Fruit fly (Drosophila melanogaster) Kc167 (cell line): ENCODE results near the gene CG10863.

ENCODE experiments used
- Myc ChIP-seq: fragments of >200 bp; optimal IDR thresholded peaks from 2 replicates; lab custom pipeline; 2017; ENCODE audit warnings: missing external identifiers
- Sin3A ChIP-seq: fragments of >200 bp; optimal IDR thresholded peaks from 2 replicates; lab custom pipeline; 2018; ENCODE audit warnings: missing external identifiers
- h ChIP-seq: fragments of >200 bp; optimal IDR thresholded peaks from 3 replicates; lab custom pipeline; 2018; ENCODE audit warnings: missing external identifiers
- insv ChIP-seq: fragments of >200 bp; optimal IDR thresholded peaks from 3 replicates; lab custom pipeline; 2018; ENCODE audit warnings: missing external identifiers
- psq ChIP-seq: fragments of >200 bp; optimal IDR thresholded peaks from 2 replicates; lab custom pipeline; 2017; ENCODE audit warnings: missing external identifiers
- ttk ChIP-seq: sonication (Bioruptor generic); optimal IDR thresholded peaks from 2 replicates; lab custom pipeline; 2017; ENCODE audit warnings: missing external identifiers

Gene CG10863

dm6 chr3L:3909831-3910230 lies 32.4 kb downstream of the CG10863 start, which contains the start of gene mge:
Gene mge (minus strand): TSS chr3L:3909931.
- no peak for TF ChIP-seq insv (lab: Kevin White, UChicago)
- TF ChIP-seq ttk, result no peak
- TF ChIP-seq h (lab: Kevin White, UChicago), result no peak
- no peak for TF ChIP-seq Sin3A (lab: Kevin White, UChicago)
- TF ChIP-seq psq (lab: Kevin White, UChicago), result no peak
- no peak for TF ChIP-seq Myc (lab: Kevin White, UChicago)

- TF ChIP-seq h (lab: Kevin White, UChicago) (no peak), Myc (lab: Kevin White, UChicago) (no peak), Sin3A (lab: Kevin White, UChicago) (no peak), psq (lab: Kevin White, UChicago) (no peak), ttk (no peak), insv (lab: Kevin White, UChicago) (no peak)
Measured at dm6 chr3L:3908838-3909810, 33.1 kb downstream of the CG10863 start.

dm6 chr3L:3905111-3905510 lies 37.2 kb downstream of the CG10863 start, which contains the start of gene ida:
Gene ida (plus strand): TSS chr3L:3905344.
- no peak for TF ChIP-seq psq (lab: Kevin White, UChicago)
- no peak for TF ChIP-seq Sin3A (lab: Kevin White, UChicago)
- TF ChIP-seq Myc (lab: Kevin White, UChicago), result no peak
- TF ChIP-seq insv (lab: Kevin White, UChicago), result no peak
- TF ChIP-seq h (lab: Kevin White, UChicago), result no peak
- TF ChIP-seq ttk, result no peak

dm6 chr3L:3903301-3903700 lies 39.0 kb downstream of the CG10863 start, which contains the start of gene Sc2:
Gene Sc2 (plus strand): TSS chr3L:3903492.
- TF ChIP-seq Myc (lab: Kevin White, UChicago) (no peak), Sin3A (lab: Kevin White, UChicago) (no peak), insv (lab: Kevin White, UChicago) (no peak), ttk (no peak), h (lab: Kevin White, UChicago) (no peak), psq (lab: Kevin White, UChicago) (no peak)

DNA sequence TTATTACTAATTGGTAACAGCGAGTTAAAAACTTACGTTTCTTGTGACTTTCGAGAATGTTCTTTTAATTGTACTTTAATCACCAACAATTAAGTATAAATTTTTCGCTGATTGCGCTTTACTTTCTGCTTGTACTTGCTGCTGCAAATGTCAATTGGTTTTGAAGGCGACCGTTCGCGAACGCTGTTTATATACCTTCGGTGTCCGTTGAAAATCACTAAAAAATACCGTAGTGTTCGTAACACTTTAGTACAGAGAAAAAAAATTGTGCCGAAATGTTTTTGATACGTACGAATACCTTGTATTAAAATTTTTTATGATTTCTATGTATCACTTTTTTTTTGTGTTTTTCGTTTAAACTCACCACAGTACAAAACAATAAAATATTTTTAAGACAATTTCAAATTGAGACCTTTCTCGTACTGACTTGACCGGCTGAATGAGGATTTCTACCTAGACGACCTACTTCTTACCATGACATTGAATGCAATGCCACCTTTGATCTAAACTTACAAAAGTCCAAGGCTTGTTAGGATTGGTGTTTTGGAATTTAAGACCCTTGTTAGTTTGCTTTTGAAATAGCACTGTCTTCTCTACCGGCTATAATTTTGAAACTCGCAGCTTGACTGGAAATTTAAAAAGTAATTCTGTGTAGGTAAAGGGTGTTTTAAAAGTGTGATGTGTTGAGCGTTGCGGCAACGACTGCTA lies 39.6 kb downstream of the CG10863 start, which contains the start of gene Ubi-p63E:
Gene Ubi-p63E (minus strand): TSS at position 694 of the 708 bp plus-strand sequence.
- TF ChIP-seq psq (lab: Kevin White, UChicago) (no peak), Myc (lab: Kevin White, UChicago) (no peak)

DNA sequence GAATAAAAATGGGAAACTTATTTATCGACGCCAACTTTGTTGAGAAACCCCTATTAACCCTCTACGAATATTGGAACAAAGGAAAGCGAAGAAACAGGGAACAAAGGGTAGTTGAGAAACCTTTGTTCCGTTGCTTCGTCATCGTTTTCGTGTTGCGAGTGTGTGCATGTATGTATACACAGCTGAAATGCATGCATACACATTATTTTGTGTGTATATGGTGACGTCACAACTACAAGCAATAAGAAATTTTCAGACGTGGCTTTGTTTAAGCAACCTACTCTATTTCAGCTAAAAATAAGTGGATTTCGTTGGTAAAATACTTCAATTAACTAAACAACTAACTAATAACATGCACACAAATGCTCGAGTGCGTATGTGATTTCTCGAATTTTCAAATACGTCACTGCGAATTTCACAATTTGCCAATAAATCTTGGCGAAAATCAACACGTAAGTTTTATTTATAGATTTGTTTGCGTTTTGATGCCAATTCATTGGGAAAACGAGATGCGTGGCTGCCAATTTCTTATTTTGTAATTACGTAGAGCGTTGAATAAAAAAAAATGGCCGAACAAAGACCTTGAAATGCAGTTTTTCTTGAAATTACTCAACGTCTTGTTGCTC lies 40.3 kb downstream of the CG10863 start:
- TF ChIP-seq insv (lab: Kevin White, UChicago) (no peak), Myc (lab: Kevin White, UChicago) (no peak), psq (lab: Kevin White, UChicago) (no peak), h (lab: Kevin White, UChicago) (no peak), ttk (no peak), Sin3A (lab: Kevin White, UChicago) (no peak)

- TF ChIP-seq insv (lab: Kevin White, UChicago) (no peak), ttk (no peak), Sin3A (lab: Kevin White, UChicago) (no peak), psq (lab: Kevin White, UChicago) (no peak), h (lab: Kevin White, UChicago) (no peak), Myc (lab: Kevin White, UChicago) (no peak)
Measured at dm6 chr3L:3898978-3899377, 43.3 kb downstream of the CG10863 start, which contains the start of gene Ccz1. Gene Ccz1 (minus strand): TSS chr3L:3899156.

DNA sequence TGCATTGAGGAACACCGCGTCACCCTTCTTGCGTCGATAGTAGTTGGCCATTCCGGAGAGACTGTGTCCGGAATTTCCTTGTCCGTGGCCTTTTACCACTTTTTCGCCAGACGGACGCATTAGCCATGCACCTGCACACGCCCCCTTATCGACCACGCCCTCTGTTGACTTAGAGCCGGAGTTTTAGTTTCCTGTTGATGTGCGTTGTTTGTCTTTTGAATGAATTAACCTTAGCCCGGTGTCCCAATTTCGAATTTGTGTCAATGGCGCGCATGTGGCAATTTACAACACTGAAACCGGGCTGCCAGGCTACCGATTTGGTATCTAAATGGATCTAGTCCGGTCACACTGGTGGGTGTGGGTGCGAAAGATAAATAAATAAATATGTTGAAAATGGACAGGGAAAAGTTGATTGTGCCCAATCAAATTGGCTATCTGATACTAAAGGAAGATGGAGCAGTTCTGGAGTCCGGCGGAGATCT lies 45.7 kb downstream of the CG10863 start, which contains the start of the genes Gr63a and Lamtor4:
Gene Gr63a (minus strand): TSS at position 51 of the 482 bp plus-strand sequence.
Gene Lamtor4 (plus strand): TSS at position 348 of the 482 bp plus-strand sequence.
- TF ChIP-seq ttk (no peak), insv (lab: Kevin White, UChicago) (no peak)

DNA sequence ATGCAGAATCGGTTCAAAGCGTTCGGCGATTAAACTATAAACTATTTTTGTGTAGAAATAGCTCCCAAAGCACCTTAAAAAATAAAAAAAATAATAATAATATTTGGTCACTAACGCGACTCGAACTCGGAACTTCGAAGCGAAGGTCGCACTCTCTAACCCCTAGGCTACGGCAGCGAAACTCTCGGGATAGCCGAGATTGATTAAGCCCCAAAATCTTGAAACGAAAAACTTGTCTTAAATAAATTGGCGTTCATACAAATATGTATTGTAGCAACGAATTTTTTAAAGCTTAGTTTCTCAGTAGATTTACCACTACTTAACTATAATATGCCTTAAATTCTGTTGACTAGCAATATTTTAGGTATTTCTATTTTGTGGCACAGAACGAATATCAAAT lies 47.9 kb downstream of the CG10863 start:
- TF ChIP-seq ttk (no peak), insv (lab: Kevin White, UChicago) (no peak), Myc (lab: Kevin White, UChicago) (no peak), h (lab: Kevin White, UChicago) (no peak), psq (lab: Kevin White, UChicago) (no peak), Sin3A (lab: Kevin White, UChicago) (no peak)

DNA sequence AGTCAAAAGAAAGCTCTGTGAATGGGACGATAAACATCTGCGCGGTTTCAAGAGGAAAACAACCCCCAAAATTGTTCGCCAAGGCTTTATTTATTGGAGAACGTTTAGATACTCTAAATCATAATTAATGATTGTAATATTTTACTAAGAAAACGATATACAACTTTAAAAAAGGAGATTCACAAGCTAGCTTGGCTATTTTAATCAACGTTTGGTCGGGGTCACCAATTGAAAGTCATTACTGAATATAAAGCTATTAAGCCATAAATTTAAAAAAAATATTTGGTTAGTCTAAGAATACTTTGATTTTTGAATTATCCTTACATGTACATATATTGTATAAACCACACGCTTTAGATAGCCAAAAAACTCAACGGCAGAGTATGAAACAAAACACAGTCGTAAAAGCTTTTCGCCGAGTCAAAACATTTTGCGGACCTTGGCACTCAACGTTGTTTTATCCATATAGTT lies 50.1 kb downstream of the CG10863 start, which contains the start of gene Fie:
Gene Fie (plus strand): TSS at position 421 of the 471 bp plus-strand sequence.
- TF ChIP-seq insv (lab: Kevin White, UChicago), result no peak
- no peak for TF ChIP-seq Sin3A (lab: Kevin White, UChicago)
- no peak for TF ChIP-seq ttk
- TF ChIP-seq Myc (lab: Kevin White, UChicago), result no peak
- TF ChIP-seq psq (lab: Kevin White, UChicago), result no peak
- no peak for TF ChIP-seq h (lab: Kevin White, UChicago)
